Fruit fly (Drosophila melanogaster): ENCODE results near the gene COX7A.

Gene COX7A

DNA sequence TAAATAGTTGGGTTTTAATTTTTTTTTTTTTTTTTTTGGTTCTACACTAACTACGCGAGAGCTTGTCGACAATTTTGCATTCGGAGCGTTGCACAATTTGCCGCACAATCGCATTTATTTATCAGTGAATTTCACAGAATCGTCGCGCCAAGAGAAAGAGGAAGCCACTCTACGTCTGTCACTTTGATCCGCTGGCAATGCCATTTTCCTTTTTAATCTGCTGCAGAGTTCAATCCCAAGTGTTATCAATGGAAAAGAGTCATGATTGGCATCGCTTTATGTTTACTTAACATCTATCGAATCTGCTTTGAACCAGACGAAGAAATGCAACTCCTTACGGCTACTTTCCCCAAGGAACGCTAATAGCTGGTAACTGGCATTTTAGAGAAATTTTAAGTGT is 11.2 kb downstream of the COX7A start (continued):
- TF ChIP-seq fd102C (GFP tag; optimal IDR thresholded peaks at IDR 0.05) (no peak), crp (GFP tag; optimal IDR thresholded peaks at IDR 0.05) (no peak)

DNA sequence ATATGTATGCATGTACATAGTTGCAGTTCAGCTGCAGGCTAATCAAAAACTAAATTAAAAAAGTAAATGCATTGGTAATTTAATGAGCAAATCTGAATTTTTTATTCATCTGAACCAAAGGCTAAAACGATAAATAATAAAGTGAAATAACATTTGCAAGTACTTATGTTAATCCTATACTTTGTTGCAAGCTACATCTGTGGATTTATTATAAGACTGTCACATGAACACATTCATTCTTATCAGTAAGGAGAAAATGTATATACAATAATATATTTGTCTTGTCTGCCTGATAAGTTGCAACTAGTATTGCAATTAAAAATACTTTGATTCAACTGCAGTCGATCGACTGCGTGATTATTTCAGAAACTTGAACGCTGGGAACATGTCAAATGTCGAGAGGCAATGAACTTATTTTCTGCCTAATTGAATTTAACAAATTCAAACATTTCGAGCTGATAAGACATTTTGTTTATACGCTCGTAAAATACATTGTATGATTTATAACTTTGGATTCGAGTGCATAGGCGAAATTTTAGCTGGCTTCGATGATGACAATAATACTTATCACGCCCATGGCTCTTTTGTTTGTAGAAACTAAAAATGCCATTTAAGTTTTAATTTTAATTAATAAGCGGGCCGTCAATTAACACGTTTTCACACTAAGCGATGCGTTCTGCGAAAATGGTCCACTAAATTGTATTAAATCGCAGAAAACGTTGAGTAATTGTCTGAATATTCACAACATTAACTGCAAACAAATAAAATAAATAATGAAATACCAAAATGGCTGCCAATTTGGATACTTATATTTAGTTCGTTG is 12.7 kb downstream of the COX7A start:
- TF ChIP-seq wor (GFP tag; IDR thresholded peaks at IDR 0.05): no peak
- TF ChIP-seq Ets65A (GFP tag): peak; percentile 80
- TF ChIP-seq sens (GFP tag): peak; percentile 19

DNA sequence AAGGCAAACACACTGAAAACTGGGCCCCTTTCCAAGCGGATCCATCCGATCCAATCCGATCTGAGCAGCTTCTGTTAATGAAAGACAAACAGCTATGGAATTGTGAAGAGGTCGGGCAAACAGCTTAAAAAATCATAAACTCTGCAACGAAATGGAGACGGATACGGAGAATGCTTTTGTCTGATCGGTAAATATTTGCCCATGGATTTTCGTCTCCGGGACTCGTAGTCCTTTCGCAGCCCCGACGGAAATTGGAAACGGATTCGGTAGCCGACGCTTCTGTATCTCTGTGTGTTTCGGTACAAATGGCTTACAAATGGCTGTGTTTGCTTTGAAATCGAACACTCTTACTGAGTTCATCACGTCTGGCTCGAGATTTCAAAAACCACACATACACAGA is 14.0 kb downstream of the COX7A start:
- no peak for TF ChIP-seq PHDP (tag; optimal IDR thresholded peaks at IDR 0.05)
- no peak for TF ChIP-seq MTF-1 (GFP tag; optimal IDR thresholded peaks at IDR 0.05; ENCODE audit: borderline replicate concordance)
- no peak for TF ChIP-seq CG3726 (GFP tag; IDR thresholded peaks at IDR 0.05)
- no peak for TF ChIP-seq pb (GFP tag; optimal IDR thresholded peaks at IDR 0.05)
- TF ChIP-seq CG3995 (GFP tag; optimal IDR thresholded peaks at IDR 0.05): no peak
- no peak for TF ChIP-seq hkb (optimal IDR thresholded peaks at IDR 0.05)
- no peak for TF ChIP-seq hkb (GFP tag; IDR thresholded peaks at IDR 0.05)
- no peak for TF ChIP-seq ara (GFP tag; IDR thresholded peaks at IDR 0.05)
- TF ChIP-seq cwo (GFP tag; optimal IDR thresholded peaks at IDR 0.05): no peak
- TF ChIP-seq cato (GFP tag; optimal IDR thresholded peaks at IDR 0.05; ENCODE audit: borderline replicate concordance): no peak
- peak; percentile 23 for TF ChIP-seq kni (GFP tag; optimal IDR thresholded peaks at IDR 0.05)
- TF ChIP-seq crp (GFP tag; optimal IDR thresholded peaks at IDR 0.05): no peak
- TF ChIP-seq Mrtf (GFP tag; IDR thresholded peaks at IDR 0.05): no peak
- peak in 1 of 2 experiments; percentile 85 for TF ChIP-seq tll (GFP tag; optimal IDR thresholded peaks at IDR 0.05)
- TF ChIP-seq dmrt99B (tag; optimal IDR thresholded peaks at IDR 0.05): no peak
- no peak for TF ChIP-seq CG34224 (GFP tag; IDR thresholded peaks at IDR 0.05; ENCODE audit: partially characterized antibody)
- peak; percentile 57 for TF ChIP-seq fd102C (GFP tag; optimal IDR thresholded peaks at IDR 0.05)
- TF ChIP-seq CG2199 (GFP tag; IDR thresholded peaks at IDR 0.05): no peak
- no peak for TF ChIP-seq zfh1 (GFP tag; IDR thresholded peaks at IDR 0.05)
- no peak for TF ChIP-seq btn (GFP tag; optimal IDR thresholded peaks at IDR 0.05)
- TF ChIP-seq zen (tag; optimal IDR thresholded peaks at IDR 0.05): peak; percentile 6
- no peak for TF ChIP-seq Elba2 (GFP tag; optimal IDR thresholded peaks at IDR 0.05)
- TF ChIP-seq gce (GFP tag; IDR thresholded peaks at IDR 0.05): no peak
- no peak for TF ChIP-seq Hr39 (optimal IDR thresholded peaks at IDR 0.05)
- peak; percentile 20 for TF ChIP-seq CG9727 (GFP tag; optimal IDR thresholded peaks at IDR 0.05)
- TF ChIP-seq CG15696 (tag; optimal IDR thresholded peaks at IDR 0.05): peak; percentile 39
- no peak for TF ChIP-seq CG15479 (GFP tag; optimal IDR thresholded peaks at IDR 0.05)
- no peak for TF ChIP-seq CG6272 (GFP tag; IDR thresholded peaks at IDR 0.05)
- no peak for TF ChIP-seq CG11247 (GFP tag; IDR thresholded peaks at IDR 0.05)
- TF ChIP-seq HmgZ (tag; optimal IDR thresholded peaks at IDR 0.05): no peak
- TF ChIP-seq sc (optimal IDR thresholded peaks at IDR 0.05): no peak
- no peak for TF ChIP-seq sc (GFP tag; optimal IDR thresholded peaks at IDR 0.05)
- TF ChIP-seq CG7928 (GFP tag; optimal IDR thresholded peaks at IDR 0.05): no peak
- no peak for TF ChIP-seq CG8924 (tag; optimal IDR thresholded peaks at IDR 0.05)
- TF ChIP-seq CG9932 (GFP tag; IDR thresholded peaks at IDR 0.05): no peak
- TF ChIP-seq dysf (GFP tag; IDR thresholded peaks at IDR 0.05): no peak
- TF ChIP-seq hb (GFP tag; IDR thresholded peaks at IDR 0.05; ENCODE audit: partially characterized antibody): no peak
- no peak for TF ChIP-seq CG16813 (GFP tag; IDR thresholded peaks at IDR 0.05; ENCODE audit: partially characterized antibody)
- no peak for TF ChIP-seq oc (tag; optimal IDR thresholded peaks at IDR 0.05)
- TF ChIP-seq ac (GFP tag; optimal IDR thresholded peaks at IDR 0.05): peak; percentile 36
- TF ChIP-seq schlank (tag; optimal IDR thresholded peaks at IDR 0.05): no peak
- TF ChIP-seq CG4424 (GFP tag; optimal IDR thresholded peaks at IDR 0.05): no peak
- no peak for TF ChIP-seq CG18619 (GFP tag; optimal IDR thresholded peaks at IDR 0.05)
